Worm (Caenorhabditis elegans): ENCODE measurements around the gene T26A5.6.
A peak's percentile ranks its signal among the peaks of the same experiment; 100 is the strongest.

Gene T26A5.6

ce11 chrIII:6442305-6443125 is 8.0 kb downstream of the T26A5.6 start, which contains the start of gene mel-32 (continued):
- TF ChIP-seq cebp-1 (GFP tag; IDR thresholded peaks at IDR 0.05) (no peak), cebp-1 (tag; optimal IDR thresholded peaks at IDR 0.05) (no peak), Y67H2A.10 (GFP tag; conservative IDR thresholded peaks at IDR 0.05) (0 out of 2 replicates have a peak, but pooled peaks have one; percentile 36), lir-1 (GFP tag; conservative IDR thresholded peaks at IDR 0.05) (peak; percentile 82), hsf-1 (GFP tag; IDR thresholded peaks at IDR 0.05) (peak; percentile 79), mxl-1 (tag; optimal IDR thresholded peaks at IDR 0.05) (no peak), B0261.1 (tag; optimal IDR thresholded peaks at IDR 0.05) (no peak), F52B5.7 (tag; optimal IDR thresholded peaks at IDR 0.05) (no peak), mes-4 (tag; optimal IDR thresholded peaks at IDR 0.05) (no peak), ama-1 (optimal IDR thresholded peaks at IDR 0.05) (no peak), ama-1 (GFP tag; optimal IDR thresholded peaks at IDR 0.05) (no peak), K12H6.12 (tag; optimal IDR thresholded peaks at IDR 0.05) (no peak), gei-17 (GFP tag; optimal IDR thresholded peaks at IDR 0.05) (no peak), ztf-25 (GFP tag; IDR thresholded peaks at IDR 0.05) (no peak), B0019.2 (GFP tag; conservative IDR thresholded peaks at IDR 0.05) (peak; percentile 75), mel-28 (tag; optimal IDR thresholded peaks at IDR 0.05; ENCODE audit: borderline replicate concordance) (no peak), ztf-26 (tag; optimal IDR thresholded peaks at IDR 0.05) (no peak), Y56A3A.18 (GFP tag; IDR thresholded peaks at IDR 0.05) (no peak), dpff-1 (tag; optimal IDR thresholded peaks at IDR 0.05) (no peak), pbrm-1 (GFP tag; IDR thresholded peaks at IDR 0.05) (peak; percentile 65), rpc-1 (optimal IDR thresholded peaks at IDR 0.05) (no peak), rpc-1 (tag; optimal IDR thresholded peaks at IDR 0.05) (no peak), sdz-38 (tag; optimal IDR thresholded peaks at IDR 0.05) (no peak), him-1 (tag; optimal IDR thresholded peaks at IDR 0.05) (peak; percentile 55), nfya-2 (GFP tag; IDR thresholded peaks at IDR 0.05) (no peak), egl-18 (GFP tag; IDR thresholded peaks at IDR 0.05) (no peak), nfya-1 (tag; optimal IDR thresholded peaks at IDR 0.05; ENCODE audit: borderline replicate concordance, insufficient read depth) (no peak), madf-6 (GFP tag; IDR thresholded peaks at IDR 0.05) (peak; percentile 96), ztf-22 (GFP tag; optimal IDR thresholded peaks at IDR 0.05) (no peak), ekl-4 (GFP tag; IDR thresholded peaks at IDR 0.05) (peak; percentile 79), Y79H2A.3 (GFP tag; conservative IDR thresholded peaks at IDR 0.05) (peak; percentile 72; the same call in 1 of the 2 replicates), F37B4.10 (GFP tag; IDR thresholded peaks at IDR 0.05) (no peak), lsy-27 (tag; optimal IDR thresholded peaks at IDR 0.05; ENCODE audit: borderline replicate concordance, insufficient read depth) (no peak), F39B2.1 (GFP tag; IDR thresholded peaks at IDR 0.05) (no peak), lag-1 (GFP tag; IDR thresholded peaks at IDR 0.05) (no peak), egl-44 (GFP tag; IDR thresholded peaks at IDR 0.05) (no peak), nhr-179 (tag; optimal IDR thresholded peaks at IDR 0.05) (no peak), let-607 (tag; optimal IDR thresholded peaks at IDR 0.05) (peak in 1 of 2 experiments; percentile 21), snpc-1.3 (tag; optimal IDR thresholded peaks at IDR 0.05; ENCODE audit: insufficient read depth) (no peak), F22D6.2 (tag; optimal IDR thresholded peaks at IDR 0.05) (no peak), ceh-100 (GFP tag; IDR thresholded peaks at IDR 0.05) (no peak), nhr-27 (tag; optimal IDR thresholded peaks at IDR 0.05) (no peak), Y95B8A.8 (GFP tag; IDR thresholded peaks at IDR 0.05) (0 out of 2 replicates have a peak, but pooled peaks have one; percentile 72), unc-62 (GFP tag; optimal IDR thresholded peaks at IDR 0.05) (no peak), ztf-3 (GFP tag; optimal IDR thresholded peaks at IDR 0.05) (no peak), snpc-1.1 (tag; optimal IDR thresholded peaks at IDR 0.05; ENCODE audit: insufficient read depth) (no peak), F49E8.2 (tag; optimal IDR thresholded peaks at IDR 0.05; ENCODE audit: insufficient read depth) (no peak), nhr-80 (tag; optimal IDR thresholded peaks at IDR 0.05) (peak; percentile 17)
